Fruit fly (Drosophila melanogaster) whole organism, prepupa: Measurements from ENCODE around the gene CG15019.

Experiments used
- CG11762 ChIP-seq: fragments of 200-800 bp; sonication (Bioruptor generic); optimal IDR thresholded peaks from 3 replicates; lab custom pipeline; 2016; ENCODE audit warnings: missing biosample characterization, missing genetic modification characterization; ENCODE audit not compliant: insufficient read depth
- CG15336 ChIP-seq: fragments of 200-800 bp; sonication (Bioruptor generic); IDR thresholded peaks from 2 replicates; pipeline ENCODE4 v1.3.6; 2022; ENCODE audit warnings: missing biosample characterization, missing genetic modification characterization
- CG1621 ChIP-seq: fragments of 200-800 bp; sonication (Bioruptor generic); optimal IDR thresholded peaks from 3 replicates; lab custom pipeline; 2018; ENCODE audit warnings: missing biosample characterization, mild to moderate bottlenecking, missing genetic modification characterization
- CG31627 ChIP-seq: fragments of 200-800 bp; sonication (Bioruptor generic); optimal IDR thresholded peaks from 3 replicates; lab custom pipeline; 2016; ENCODE audit warnings: missing biosample characterization, missing genetic modification characterization
- CG32006 ChIP-seq: fragments of 200-800 bp; sonication (Bioruptor generic); optimal IDR thresholded peaks from 3 replicates; lab custom pipeline; 2017; ENCODE audit warnings: missing biosample characterization, mild to moderate bottlenecking, missing genetic modification characterization
- CG3919 ChIP-seq: fragments of 200-800 bp; sonication (Bioruptor generic); optimal IDR thresholded peaks from 3 replicates; lab custom pipeline; 2016; ENCODE audit warnings: missing biosample characterization, missing genetic modification characterization
- CG4318 ChIP-seq: fragments of 200-800 bp; sonication (Bioruptor generic); optimal IDR thresholded peaks from 3 replicates; lab custom pipeline; 2017; ENCODE audit warnings: missing biosample characterization, mild to moderate bottlenecking, missing genetic modification characterization
- CG6163 ChIP-seq: fragments of 200-800 bp; sonication (Bioruptor generic); IDR thresholded peaks from 3 replicates; pipeline ENCODE4 v1.3.6; 2022; ENCODE audit warnings: missing biosample characterization, missing genetic modification characterization
- CG6276 ChIP-seq: fragments of 200-800 bp; sonication (Bioruptor generic); optimal IDR thresholded peaks from 2 replicates; lab custom pipeline; 2017; ENCODE audit warnings: missing biosample characterization, mild to moderate bottlenecking, missing genetic modification characterization
- CG7368 ChIP-seq: fragments of 200-800 bp; sonication (Bioruptor generic); optimal IDR thresholded peaks from 3 replicates; lab custom pipeline; 2016; ENCODE audit warnings: missing biosample characterization, missing genetic modification characterization
- CG8119 ChIP-seq: fragments of 200-800 bp; sonication (Bioruptor generic); IDR thresholded peaks from 3 replicates; pipeline ENCODE4 v1.3.6; 2022; ENCODE audit warnings: missing biosample characterization, missing genetic modification characterization
- CG8632 ChIP-seq: fragments of 200-800 bp; sonication (Bioruptor generic); optimal IDR thresholded peaks from 3 replicates; lab custom pipeline; 2016; ENCODE audit warnings: missing biosample characterization, missing genetic modification characterization
- Eip78C ChIP-seq: fragments of 200-800 bp; sonication (Bioruptor generic); peaks from one replicate; lab custom pipeline; 2016; ENCODE audit warnings: missing biosample characterization, missing genetic modification characterization
- Ets21C ChIP-seq: fragments of 200-800 bp; sonication (Bioruptor generic); optimal IDR thresholded peaks from 3 replicates; lab custom pipeline; 2016; ENCODE audit warnings: missing biosample characterization, missing genetic modification characterization
- Gug ChIP-seq: fragments of 200-800 bp; sonication (Bioruptor generic); IDR thresholded peaks from 2 replicates; pipeline ENCODE4 v1.3.6; 2022; ENCODE audit warnings: missing biosample characterization, missing genetic modification characterization
- Hr38 ChIP-seq: sonication (Bioruptor generic); optimal IDR thresholded peaks from 2 replicates; lab custom pipeline; 2016; ENCODE audit warnings: missing biosample characterization, missing genetic modification characterization
- Hr39 ChIP-seq: fragments of 200-800 bp; sonication (Bioruptor generic); optimal IDR thresholded peaks from 2 replicates; lab custom pipeline; 2016; ENCODE audit warnings: missing biosample characterization, missing genetic modification characterization
- Hr4 ChIP-seq: fragments of 200-800 bp; sonication (Bioruptor generic); optimal IDR thresholded peaks from 3 replicates; lab custom pipeline; 2016; ENCODE audit warnings: missing biosample characterization, missing genetic modification characterization
- Lpt ChIP-seq: fragments of 200-800 bp; sonication (Bioruptor generic); optimal IDR thresholded peaks from 3 replicates; lab custom pipeline; 2016; ENCODE audit warnings: missing biosample characterization, missing genetic modification characterization
- Met ChIP-seq: fragments of 200-800 bp; sonication (Bioruptor generic); optimal IDR thresholded peaks from 3 replicates; lab custom pipeline; 2016; ENCODE audit warnings: missing biosample characterization, missing genetic modification characterization
- OdsH ChIP-seq: fragments of 200-800 bp; sonication (Bioruptor generic); optimal IDR thresholded peaks from 3 replicates; lab custom pipeline; 2016; ENCODE audit warnings: missing biosample characterization, missing genetic modification characterization
- Smox ChIP-seq: fragments of 200-800 bp; sonication (Bioruptor generic); optimal IDR thresholded peaks from 3 replicates; lab custom pipeline; 2016; ENCODE audit warnings: missing biosample characterization, missing genetic modification characterization
- Sox14 ChIP-seq: fragments of 200-800 bp; sonication (Bioruptor generic); optimal IDR thresholded peaks from 3 replicates; lab custom pipeline; 2016; ENCODE audit warnings: missing biosample characterization, missing genetic modification characterization
- Sox15 ChIP-seq: fragments of 200-800 bp; sonication (Bioruptor generic); optimal IDR thresholded peaks from 3 replicates; lab custom pipeline; 2016; ENCODE audit warnings: missing biosample characterization, missing genetic modification characterization
- eg ChIP-seq: fragments of 200-800 bp; sonication (Bioruptor generic); IDR thresholded peaks from 3 replicates; pipeline ENCODE4 v1.3.6; 2022; ENCODE audit warnings: missing biosample characterization, missing genetic modification characterization
- fd59A ChIP-seq: fragments of 200-800 bp; sonication (Bioruptor generic); optimal IDR thresholded peaks from 2 replicates; lab custom pipeline; 2017; ENCODE audit warnings: missing biosample characterization, mild to moderate bottlenecking, missing genetic modification characterization, missing genetic modification reagents
- fd85E ChIP-seq: fragments of 200-800 bp; sonication (Bioruptor generic); optimal IDR thresholded peaks from 3 replicates; lab custom pipeline; 2016; ENCODE audit warnings: missing biosample characterization, missing genetic modification characterization
- fkh ChIP-seq: fragments of 200-800 bp; sonication (Bioruptor generic); optimal IDR thresholded peaks from 3 replicates; lab custom pipeline; 2017; ENCODE audit warnings: missing biosample characterization, mild to moderate bottlenecking, missing genetic modification characterization, moderate library complexity
- lz ChIP-seq: fragments of 200-800 bp; sonication (Bioruptor generic); optimal IDR thresholded peaks from 3 replicates; lab custom pipeline; 2016; ENCODE audit warnings: missing biosample characterization, missing genetic modification characterization
- net ChIP-seq: fragments of 200-800 bp; sonication (Bioruptor generic); optimal IDR thresholded peaks from 3 replicates; lab custom pipeline; 2016; ENCODE audit warnings: missing biosample characterization, missing genetic modification characterization
- pdm3 ChIP-seq: fragments of 200-800 bp; sonication (Bioruptor generic); optimal IDR thresholded peaks from 3 replicates; lab custom pipeline; 2016; ENCODE audit warnings: missing biosample characterization, missing genetic modification characterization
- ss ChIP-seq, 2 experiments: fragments of 200-800 bp; sonication (Bioruptor generic); optimal IDR thresholded peaks; 2 replicates in 1 of 2; 3 replicates in 1 of 2; lab custom pipeline; 2017 to 2018; ENCODE audit warnings: mild to moderate bottlenecking in 2 of 2, missing biosample characterization in 2 of 2, missing genetic modification characterization in 2 of 2, moderate library complexity in 1 of 2
- svp ChIP-seq: fragments of 200-800 bp; sonication (Bioruptor generic); peaks from one replicate; lab custom pipeline; 2016; ENCODE audit warnings: missing biosample characterization, missing genetic modification characterization
- vri ChIP-seq: fragments of 200-800 bp; sonication (Bioruptor generic); optimal IDR thresholded peaks from 3 replicates; lab custom pipeline; 2016; ENCODE audit warnings: missing biosample characterization, mild to moderate bottlenecking, missing genetic modification characterization

The CG15019 gene

DNA sequence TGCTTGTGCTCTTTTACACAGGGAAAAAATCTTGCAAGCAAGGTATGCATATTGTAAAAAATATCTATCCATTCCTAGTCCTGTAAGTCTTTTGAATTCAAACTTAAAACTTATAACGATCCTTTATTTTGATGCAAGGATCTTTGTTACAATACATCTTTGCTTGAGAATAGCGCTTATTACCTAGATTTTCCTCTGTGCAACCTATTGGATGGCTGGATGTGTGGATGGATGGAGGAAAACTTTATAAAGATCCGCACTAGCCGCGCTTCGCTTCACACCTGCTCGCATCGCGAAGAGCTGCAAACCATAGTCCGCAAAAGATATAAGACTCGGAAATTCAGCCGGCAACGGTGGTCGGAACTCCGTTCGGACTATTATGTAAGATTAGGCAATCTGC lies 15.5 kb upstream of the CG15019 start, which contains the start of gene CG15020:
Gene CG15020, plus strand, starts transcription at position 301 of the 400 bp plus-strand sequence.
- TF ChIP-seq CG32006 (peak; percentile 27), Met (GFP tag; lab: Kevin White, UChicago) (no peak), OdsH (GFP tag; lab: Kevin White, UChicago) (no peak), pdm3 (GFP tag; lab: Kevin White, UChicago) (no peak), ss (GFP tag; optimal IDR thresholded peaks at IDR 0.05; lab: Kevin White, UChicago) (no peak), Hr4 (no peak)

DNA sequence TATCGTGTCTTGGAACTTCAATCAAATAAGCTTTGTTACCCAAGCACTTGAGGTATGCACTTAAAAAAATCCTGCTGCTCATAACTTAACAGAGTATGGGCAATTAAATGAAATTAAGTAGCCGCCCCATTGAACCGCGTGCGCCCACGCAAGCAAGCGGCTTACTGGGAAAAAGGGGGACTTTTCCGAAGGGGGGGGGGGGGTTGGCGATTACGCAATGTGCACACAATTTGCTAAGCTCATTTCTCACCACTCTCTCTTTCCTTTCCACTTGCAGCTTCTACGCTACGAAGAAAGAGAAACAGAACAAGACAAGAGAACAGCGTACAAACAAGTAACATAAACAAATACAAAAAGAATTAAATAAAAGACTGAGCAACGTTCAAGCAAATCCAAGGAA lies 11.7 kb upstream of the CG15019 start:
- TF ChIP-seq CG32006 (peak; percentile 35), CG6276 (GFP tag; lab: Kevin White, UChicago) (peak; percentile 26), vri (GFP tag; lab: Kevin White, UChicago) (peak; percentile 9), lz (GFP tag; lab: Kevin White, UChicago) (no peak), Smox (GFP tag; lab: Kevin White, UChicago) (no peak), Eip78C (GFP tag; lab: Kevin White, UChicago) (peak; percentile 48), eg (GFP tag; lab: Robert Waterston, UW) (peak; percentile 48; the same call in 1 of the 3 replicates), Hr38 (GFP tag; lab: Kevin White, UChicago) (no peak)

DNA sequence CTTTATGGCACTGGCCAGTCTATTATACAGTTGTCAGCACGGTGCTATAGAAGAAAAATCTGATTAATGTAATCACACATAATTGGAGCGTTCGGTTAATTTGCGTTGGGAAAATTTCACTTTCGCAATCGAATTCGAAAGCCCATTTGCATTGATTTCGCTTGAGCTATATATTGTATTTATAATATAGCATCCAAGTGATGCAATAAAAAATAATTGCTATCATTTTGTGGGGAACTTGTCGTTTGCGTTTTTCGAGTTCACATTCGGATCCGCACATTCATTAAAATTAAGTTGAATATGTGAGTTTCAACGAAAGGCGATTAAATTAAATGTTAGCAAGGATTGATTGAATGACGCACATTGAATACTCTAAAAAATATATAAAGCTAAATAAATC lies 11.2 kb upstream of the CG15019 start:
- TF ChIP-seq CG4318 (GFP tag; lab: Kevin White, UChicago) = no peak
- no peak for TF ChIP-seq Hr38 (GFP tag; lab: Kevin White, UChicago)
- TF ChIP-seq CG8632 (GFP tag; lab: Kevin White, UChicago) = no peak
- no peak for TF ChIP-seq Sox15 (GFP tag; lab: Kevin White, UChicago)
- peak; percentile 67 for TF ChIP-seq svp (GFP tag; lab: Kevin White, UChicago)
- no peak for TF ChIP-seq Hr39
- no peak for TF ChIP-seq Ets21C (GFP tag; lab: Kevin White, UChicago)

DNA sequence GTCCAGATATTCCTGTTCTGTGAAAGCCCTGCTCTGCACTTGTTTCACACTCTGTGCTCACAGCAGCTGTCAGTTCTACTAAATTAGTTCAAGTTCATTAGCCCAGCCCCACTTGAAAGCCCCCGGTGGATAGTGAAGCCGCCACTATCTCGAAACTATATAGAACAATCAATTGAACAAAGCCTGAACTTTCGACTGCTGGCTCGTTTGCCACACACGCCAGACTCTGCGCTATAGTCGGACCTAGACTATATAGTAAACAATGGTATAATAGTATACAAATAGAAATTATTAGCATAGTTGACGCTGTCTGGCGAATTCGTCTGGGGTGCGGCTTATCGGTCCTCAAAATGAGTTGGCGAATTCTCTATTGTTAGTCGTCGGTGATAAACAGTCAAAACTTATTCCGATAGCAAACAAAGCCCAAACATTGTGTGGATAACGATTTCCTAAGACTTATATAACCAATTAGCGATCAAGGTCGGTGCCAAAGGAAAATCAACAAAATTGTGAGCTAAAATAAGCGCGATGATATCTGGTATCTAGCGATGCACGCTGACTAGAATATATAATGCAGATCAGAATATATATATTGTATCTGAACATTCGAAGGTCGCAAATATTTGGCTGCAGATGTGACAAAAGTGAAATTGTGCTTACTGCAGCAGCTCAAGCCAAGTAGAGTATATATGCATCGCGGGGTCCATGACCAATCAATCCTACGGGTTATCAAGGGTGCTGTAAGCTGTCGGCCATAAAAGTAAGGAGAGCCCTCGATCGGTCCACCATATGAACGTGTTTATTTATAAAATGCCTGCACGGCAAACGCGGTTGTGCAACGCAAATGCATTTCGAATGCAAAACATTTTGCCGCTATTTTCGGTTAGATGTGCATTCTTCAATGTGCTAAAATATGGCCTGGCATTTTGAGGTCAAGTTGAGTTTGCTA lies 9.7 kb upstream of the CG15019 start:
- TF ChIP-seq fkh = peak; percentile 69
- TF ChIP-seq Eip78C (GFP tag; lab: Kevin White, UChicago) = peak; percentile 18
- no peak for TF ChIP-seq Smox (GFP tag; lab: Kevin White, UChicago)
- TF ChIP-seq CG1621 (tag; lab: Kevin White, UChicago) = no peak
- TF ChIP-seq CG11762 (GFP tag; lab: Kevin White, UChicago) = no peak
- TF ChIP-seq CG6276 (GFP tag; lab: Kevin White, UChicago) = peak; percentile 9
- TF ChIP-seq CG31627 (GFP tag; lab: Kevin White, UChicago) = no peak
- TF ChIP-seq svp (GFP tag; lab: Kevin White, UChicago) = peak; percentile 98
- TF ChIP-seq, all 60 proteins: peak for 4

DNA sequence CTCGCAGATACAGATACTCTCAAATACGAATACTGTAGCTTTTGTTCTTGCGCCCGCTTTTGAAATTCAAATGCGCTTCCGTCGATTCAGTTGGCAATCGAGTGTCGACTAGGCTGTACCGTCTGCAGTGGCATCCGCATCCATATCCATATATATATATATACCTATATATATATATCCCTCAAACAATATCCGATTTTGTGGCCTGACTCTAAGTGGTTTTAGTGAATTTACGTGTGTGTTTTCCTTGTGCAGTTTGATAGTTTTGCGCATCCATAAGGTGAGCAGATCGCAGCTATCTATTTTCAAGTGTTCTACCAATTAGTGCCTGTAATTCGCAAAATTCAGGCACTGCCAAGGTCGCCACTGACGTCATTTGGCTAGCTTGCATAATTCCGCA lies 8.7 kb upstream of the CG15019 start:
- no peak for TF ChIP-seq fd85E (GFP tag; lab: Kevin White, UChicago)
- TF ChIP-seq eg (GFP tag; lab: Robert Waterston, UW) = no peak
- no peak for TF ChIP-seq CG11762 (GFP tag; lab: Kevin White, UChicago)
- TF ChIP-seq CG7368 (GFP tag; lab: Kevin White, UChicago) = no peak
- no peak for TF ChIP-seq CG3919 (GFP tag; lab: Kevin White, UChicago)
- TF ChIP-seq CG32006 = no peak
- no peak for TF ChIP-seq vri (GFP tag; lab: Kevin White, UChicago)
- peak; percentile 39 for TF ChIP-seq Eip78C (GFP tag; lab: Kevin White, UChicago)

DNA sequence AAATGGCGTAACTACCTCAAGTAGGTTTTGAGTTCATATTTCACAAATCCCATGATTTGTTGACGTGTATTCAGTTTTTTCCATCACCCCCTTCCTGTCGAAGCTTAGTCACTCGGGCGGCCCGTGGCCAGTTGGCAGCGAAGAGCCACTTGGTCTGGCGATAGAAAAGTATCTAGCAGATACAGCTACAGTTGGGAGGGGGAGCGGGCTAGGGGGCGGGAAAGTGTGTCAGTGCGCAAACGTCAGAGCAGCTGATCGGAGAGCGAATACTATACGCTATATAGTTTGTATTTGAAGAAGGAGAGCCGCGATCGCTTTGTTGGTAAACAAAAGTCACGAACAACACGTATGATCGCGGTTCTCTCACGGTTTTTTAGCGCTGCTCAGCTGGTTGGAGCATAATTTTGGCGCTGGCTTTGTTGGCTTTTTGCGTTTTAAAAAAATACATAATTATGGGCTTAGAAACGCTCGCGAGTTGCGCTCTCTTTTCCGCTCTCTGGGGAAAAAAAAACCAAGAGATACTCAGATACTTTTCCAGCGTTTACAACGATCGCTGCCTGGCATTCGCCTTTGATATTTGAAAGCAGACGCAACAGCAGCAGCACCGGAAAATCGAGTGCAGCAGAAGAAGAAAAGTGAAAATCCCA lies 8.1 kb upstream of the CG15019 start:
- TF ChIP-seq fd59A (GFP tag; lab: Kevin White, UChicago) (no peak), Gug (GFP tag; lab: Robert Waterston, UW) (peak; percentile 34; the same call in 1 of the 2 replicates), Eip78C (GFP tag; lab: Kevin White, UChicago) (no peak), CG8119 (GFP tag; lab: Robert Waterston, UW) (peak; percentile 13; the same call in 1 of the 3 replicates), Lpt (peak; percentile 20), Hr4 (peak; percentile 18), Sox15 (GFP tag; lab: Kevin White, UChicago) (no peak), net (GFP tag; lab: Kevin White, UChicago) (peak; percentile 25), Sox14 (GFP tag; lab: Kevin White, UChicago) (no peak), vri (GFP tag; lab: Kevin White, UChicago) (peak; percentile 9), pdm3 (GFP tag; lab: Kevin White, UChicago) (no peak), CG6163 (GFP tag; lab: Robert Waterston, UW) (peak; percentile 51; the same call in 2 of the 3 replicates), CG15336 (GFP tag; lab: Robert Waterston, UW) (peak; percentile 31), fkh (peak; percentile 86), CG32006 (peak; percentile 35)
